Fruit fly (Drosophila melanogaster): Measurements from ENCODE around the gene hng2.

hng2 gene

dm6 chr3R:8823761-8824499, 17.8 kb downstream of the hng2 start, which contains the start of the genes IscU and CG8379:
IscU (minus strand) TSS chr3R:8824177.
CG8379 (plus strand) TSS chr3R:8824411.
- TF ChIP-seq Rel (GFP tag; optimal IDR thresholded peaks at IDR 0.05) = peak; percentile 3
- no peak for TF ChIP-seq Rel (tag; optimal IDR thresholded peaks at IDR 0.05)
- no peak for TF ChIP-seq Hnf4 (GFP tag; optimal IDR thresholded peaks at IDR 0.05)
- TF ChIP-seq Hr83 (GFP tag; optimal IDR thresholded peaks at IDR 0.05; ENCODE audit: poor library complexity, severe bottlenecking) = no peak
- TF ChIP-seq Vsx2 (GFP tag; optimal IDR thresholded peaks at IDR 0.05; ENCODE audit: partially characterized antibody) = no peak
- no peak for TF ChIP-seq rgr (GFP tag; optimal IDR thresholded peaks at IDR 0.05)
- no peak for TF ChIP-seq HLH106 (tag; optimal IDR thresholded peaks at IDR 0.05)
- no peak for TF ChIP-seq Abd-B (GFP tag; optimal IDR thresholded peaks at IDR 0.05)
- TF ChIP-seq sv (GFP tag; optimal IDR thresholded peaks at IDR 0.05) = no peak
- TF ChIP-seq Hr78 (GFP tag; optimal IDR thresholded peaks at IDR 0.05) = no peak
- no peak for TF ChIP-seq brk (GFP tag; optimal IDR thresholded peaks at IDR 0.05)
- no peak for TF ChIP-seq tai (GFP tag; optimal IDR thresholded peaks at IDR 0.05)
- no peak for TF ChIP-seq dsf (GFP tag; optimal IDR thresholded peaks at IDR 0.05; ENCODE audit: borderline replicate concordance)
- no peak for TF ChIP-seq N (GFP tag; optimal IDR thresholded peaks at IDR 0.05)
- TF ChIP-seq sage (GFP tag; optimal IDR thresholded peaks at IDR 0.05) = peak; percentile 38
- no peak for TF ChIP-seq GATAd (GFP tag; optimal IDR thresholded peaks at IDR 0.05)
- TF ChIP-seq foxo (GFP tag; optimal IDR thresholded peaks at IDR 0.05) = no peak
- TF ChIP-seq Dfd (GFP tag; optimal IDR thresholded peaks at IDR 0.05) = no peak
- TF ChIP-seq Myc (optimal IDR thresholded peaks at IDR 0.05) = peak; percentile 9
- no peak for TF ChIP-seq CG9705 (GFP tag; optimal IDR thresholded peaks at IDR 0.05)
- no peak for TF ChIP-seq jim (GFP tag; optimal IDR thresholded peaks at IDR 0.05)

dm6 chr3R:8841038-8841437, 34.9 kb downstream of the hng2 start:
- no peak for TF ChIP-seq sv (GFP tag; optimal IDR thresholded peaks at IDR 0.05)
- no peak for TF ChIP-seq Jra (GFP tag; optimal IDR thresholded peaks at IDR 0.05)
- TF ChIP-seq ey (GFP tag; optimal IDR thresholded peaks at IDR 0.05) = no peak
- no peak for TF ChIP-seq brk (GFP tag; optimal IDR thresholded peaks at IDR 0.05)
- TF ChIP-seq lola (GFP tag; optimal IDR thresholded peaks at IDR 0.05) = no peak

- no peak for TF ChIP-seq h (GFP tag; optimal IDR thresholded peaks at IDR 0.05)
These were observed 35.4 kb downstream of the hng2 start for dm6 chr3R:8841533-8841932.

- TF ChIP-seq h (GFP tag; optimal IDR thresholded peaks at IDR 0.05) = no peak
- no peak for TF ChIP-seq Sp1 (GFP tag; optimal IDR thresholded peaks at IDR 0.05)
- no peak for TF ChIP-seq sage (GFP tag; optimal IDR thresholded peaks at IDR 0.05)
- TF ChIP-seq psq (GFP tag; optimal IDR thresholded peaks at IDR 0.05) = no peak
- no peak for TF ChIP-seq Hr78 (GFP tag; optimal IDR thresholded peaks at IDR 0.05)
- no peak for TF ChIP-seq Rel (GFP tag; optimal IDR thresholded peaks at IDR 0.05)
- no peak for TF ChIP-seq Rel (tag; optimal IDR thresholded peaks at IDR 0.05)
- TF ChIP-seq foxo (GFP tag; optimal IDR thresholded peaks at IDR 0.05) = no peak
- no peak for TF ChIP-seq ey (GFP tag; optimal IDR thresholded peaks at IDR 0.05)
- no peak for TF ChIP-seq pan (optimal IDR thresholded peaks at IDR 0.05)
- no peak for TF ChIP-seq tai (GFP tag; optimal IDR thresholded peaks at IDR 0.05)
- no peak for TF ChIP-seq Mio (GFP tag; optimal IDR thresholded peaks at IDR 0.05)
- no peak for TF ChIP-seq fru (GFP tag; optimal IDR thresholded peaks at IDR 0.05)
- TF ChIP-seq Hnf4 (GFP tag; optimal IDR thresholded peaks at IDR 0.05) = no peak
- TF ChIP-seq jim (GFP tag; optimal IDR thresholded peaks at IDR 0.05) = no peak
- no peak for TF ChIP-seq CrebA (GFP tag; optimal IDR thresholded peaks at IDR 0.05; ENCODE audit: borderline replicate concordance)
- no peak for TF ChIP-seq Jra (GFP tag; optimal IDR thresholded peaks at IDR 0.05)
- TF ChIP-seq Hr83 (GFP tag; optimal IDR thresholded peaks at IDR 0.05; ENCODE audit: poor library complexity, severe bottlenecking) = no peak
- no peak for TF ChIP-seq dmrt93B (GFP tag; optimal IDR thresholded peaks at IDR 0.05)
- TF ChIP-seq lola (GFP tag; optimal IDR thresholded peaks at IDR 0.05) = no peak
- no peak for TF ChIP-seq rgr (GFP tag; optimal IDR thresholded peaks at IDR 0.05)
These were observed 38.0 kb downstream of the hng2 start for dm6 chr3R:8843942-8844637.
